Fruit fly (Drosophila melanogaster) whole organism, wandering third instar larva: Measurements from ENCODE around the gene CG5276.

Source experiments
- Abd-B ChIP-seq: fragments of >200 bp; optimal IDR thresholded peaks from 2 replicates; lab custom pipeline; 2017; ENCODE audit warnings: missing biosample characterization, missing genetic modification characterization
- CG32264 ChIP-seq: fragments of 200-800 bp; sonication (Bioruptor generic); optimal IDR thresholded peaks from 2 replicates; lab custom pipeline; 2016; ENCODE audit warnings: missing biosample characterization, missing genetic modification characterization
- CG9705 ChIP-seq: fragments of 200-800 bp; sonication (Bioruptor generic); optimal IDR thresholded peaks from 2 replicates; lab custom pipeline; 2018; ENCODE audit warnings: missing biosample characterization, mild to moderate bottlenecking, missing genetic modification characterization
- CrebA ChIP-seq: fragments of 200-800 bp; sonication (Bioruptor generic); optimal IDR thresholded peaks from 2 replicates; lab custom pipeline; 2016; ENCODE audit warnings: missing biosample characterization, mild to moderate bottlenecking, missing genetic modification characterization, borderline replicate concordance
- Dfd ChIP-seq: fragments of >200 bp; optimal IDR thresholded peaks from 2 replicates; lab custom pipeline; 2017; ENCODE audit warnings: missing biosample characterization, missing genetic modification characterization
- Dif ChIP-seq: fragments of 200-275, 200-300 bp; sonication (Bioruptor generic); optimal IDR thresholded peaks from 2 replicates; lab custom pipeline; 2018; ENCODE audit warnings: missing biosample characterization, missing genetic modification characterization; ENCODE audit not compliant: partially characterized antibody
- GATAd ChIP-seq: sonication (Bioruptor generic); optimal IDR thresholded peaks from 2 replicates; lab custom pipeline; 2016; ENCODE audit warnings: missing biosample characterization, missing genetic modification characterization
- HLH106 ChIP-seq: fragments of 200-800 bp; optimal IDR thresholded peaks from 3 replicates; lab custom pipeline; 2019; ENCODE audit warnings: missing biosample characterization, mild to moderate bottlenecking, missing genetic modification characterization, moderate library complexity
- Hnf4 ChIP-seq: fragments of 200-800 bp; sonication (Bioruptor generic); optimal IDR thresholded peaks from 2 replicates; lab custom pipeline; 2016; ENCODE audit warnings: missing biosample characterization, mild to moderate bottlenecking, missing genetic modification characterization
- Hr78 ChIP-seq: fragments of >200 bp; optimal IDR thresholded peaks from 2 replicates; lab custom pipeline; 2017; ENCODE audit warnings: missing biosample characterization, missing genetic modification characterization
- Hr83 ChIP-seq: fragments of 200-300 bp; sonication (Bioruptor generic); optimal IDR thresholded peaks from 2 replicates; lab custom pipeline; 2016; ENCODE audit warnings: missing biosample characterization, mild to moderate bottlenecking, missing genetic modification characterization, moderate library complexity; ENCODE audit not compliant: poor library complexity, severe bottlenecking
- Jra ChIP-seq: sonication (Bioruptor generic); optimal IDR thresholded peaks from 2 replicates; lab custom pipeline; 2016; ENCODE audit warnings: missing biosample characterization, missing genetic modification characterization
- Mio ChIP-seq: sonication (Bioruptor generic); optimal IDR thresholded peaks from 2 replicates; lab custom pipeline; 2016; ENCODE audit warnings: missing biosample characterization, missing genetic modification characterization
- Myc ChIP-seq: fragments of >200 bp; optimal IDR thresholded peaks from 2 replicates; lab custom pipeline; 2017
- N ChIP-seq: fragments of >200 bp; optimal IDR thresholded peaks from 2 replicates; lab custom pipeline; 2018; ENCODE audit warnings: missing biosample characterization, missing external identifiers, missing genetic modification characterization
- OdsH ChIP-seq: fragments of 200-800 bp; sonication (Bioruptor generic); optimal IDR thresholded peaks from 2 replicates; lab custom pipeline; 2016; ENCODE audit warnings: missing biosample characterization, mild to moderate bottlenecking, missing genetic modification characterization
- Rel ChIP-seq, 2 experiments: fragments of 200-800 bp; sonication (Bioruptor generic) in 1 of 2; optimal IDR thresholded peaks; 2 replicates in 1 of 2; 3 replicates in 1 of 2; lab custom pipeline; 2016 to 2019; ENCODE audit warnings: mild to moderate bottlenecking in 2 of 2, missing biosample characterization in 2 of 2, missing genetic modification characterization in 2 of 2, moderate library complexity in 1 of 2
- Sp1 ChIP-seq: fragments of 200-800 bp; sonication (Bioruptor generic); optimal IDR thresholded peaks from 3 replicates; lab custom pipeline; 2019; ENCODE audit warnings: missing biosample characterization, mild to moderate bottlenecking, missing genetic modification characterization, moderate library complexity
- Vsx2 ChIP-seq: fragments of 200-300, 225-300 bp; sonication (Bioruptor generic); optimal IDR thresholded peaks from 2 replicates; lab custom pipeline; 2018; ENCODE audit warnings: missing biosample characterization, missing genetic modification characterization; ENCODE audit not compliant: partially characterized antibody
- br ChIP-seq: fragments of 200-800 bp; sonication (Bioruptor generic); optimal IDR thresholded peaks from 2 replicates; lab custom pipeline; 2016; ENCODE audit warnings: missing biosample characterization, missing genetic modification characterization
- brk ChIP-seq: fragments of 200-800 bp; sonication (Bioruptor generic); optimal IDR thresholded peaks from 2 replicates; lab custom pipeline; 2016; ENCODE audit warnings: missing biosample characterization, mild to moderate bottlenecking, missing genetic modification characterization
- dl ChIP-seq, 2 experiments: fragments of 175-275, 200-275 bp in 1 of 2; fragments of 200-275 bp in 1 of 2; sonication (Bioruptor generic); optimal IDR thresholded peaks; lab custom pipeline; 2018; ENCODE audit warnings: mild to moderate bottlenecking in 2 of 2, missing biosample characterization in 2 of 2, missing genetic modification characterization in 2 of 2, moderate library complexity in 2 of 2; ENCODE audit not compliant: partially characterized antibody in 2 of 2, insufficient read depth in 1 of 2
- dmrt93B ChIP-seq: fragments of 200-800 bp; sonication (Bioruptor generic); optimal IDR thresholded peaks from 2 replicates; lab custom pipeline; 2018; ENCODE audit warnings: missing biosample characterization, mild to moderate bottlenecking, missing genetic modification characterization
- dsf ChIP-seq: sonication (Bioruptor generic); optimal IDR thresholded peaks from 2 replicates; lab custom pipeline; 2016; ENCODE audit warnings: missing biosample characterization, missing genetic modification characterization, borderline replicate concordance
- ey ChIP-seq: fragments of 200-800 bp; sonication (Bioruptor generic); optimal IDR thresholded peaks from 2 replicates; lab custom pipeline; 2016; ENCODE audit warnings: missing biosample characterization, missing genetic modification characterization
- foxo ChIP-seq, 2 experiments: fragments of 200-800 bp; sonication (Bioruptor generic); optimal IDR thresholded peaks; 2 replicates in 1 of 2; 3 replicates in 1 of 2; lab custom pipeline; 2016 to 2017; ENCODE audit warnings: missing biosample characterization in 2 of 2, missing genetic modification characterization in 2 of 2
- fru ChIP-seq: fragments of 200-800 bp; sonication (Bioruptor generic); optimal IDR thresholded peaks from 3 replicates; lab custom pipeline; 2016; ENCODE audit warnings: missing biosample characterization, mild to moderate bottlenecking, missing genetic modification characterization
- h ChIP-seq: fragments of 200-800 bp; sonication (Bioruptor generic); optimal IDR thresholded peaks from 3 replicates; lab custom pipeline; 2016; ENCODE audit warnings: missing biosample characterization, mild to moderate bottlenecking, missing genetic modification characterization
- jim ChIP-seq: fragments of 175-275, 200-325 bp; sonication (Bioruptor generic); optimal IDR thresholded peaks from 2 replicates; lab custom pipeline; 2016; ENCODE audit warnings: missing biosample characterization, mild to moderate bottlenecking, missing genetic modification characterization
- lola ChIP-seq: fragments of >200 bp; optimal IDR thresholded peaks from 2 replicates; lab custom pipeline; 2017; ENCODE audit warnings: missing biosample characterization, missing genetic modification characterization
- pan ChIP-seq: fragments of >200 bp; optimal IDR thresholded peaks from 2 replicates; lab custom pipeline; 2017
- psq ChIP-seq: fragments of 200-800 bp; sonication (Bioruptor generic); optimal IDR thresholded peaks from 3 replicates; lab custom pipeline; 2017; ENCODE audit warnings: missing biosample characterization, mild to moderate bottlenecking, missing genetic modification characterization, moderate library complexity
- rgr ChIP-seq: fragments of 200-800 bp; sonication (Bioruptor generic); optimal IDR thresholded peaks from 3 replicates; lab custom pipeline; 2016; ENCODE audit warnings: missing biosample characterization, mild to moderate bottlenecking, missing genetic modification characterization
- sage ChIP-seq: fragments of 200-800 bp; sonication (Bioruptor generic); optimal IDR thresholded peaks from 2 replicates; lab custom pipeline; 2016; ENCODE audit warnings: missing biosample characterization, mild to moderate bottlenecking, missing genetic modification characterization
- sv ChIP-seq: fragments of 200-800 bp; sonication (Bioruptor generic); optimal IDR thresholded peaks from 3 replicates; lab custom pipeline; 2016; ENCODE audit warnings: missing biosample characterization, missing genetic modification characterization
- tai ChIP-seq: sonication (Bioruptor generic); optimal IDR thresholded peaks from 2 replicates; lab custom pipeline; 2016; ENCODE audit warnings: missing biosample characterization, missing genetic modification characterization
- usp ChIP-seq: fragments of >200 bp; optimal IDR thresholded peaks from 2 replicates; lab custom pipeline; 2017; ENCODE audit warnings: missing biosample characterization, missing genetic modification characterization
- woc ChIP-seq: sonication (Bioruptor generic); optimal IDR thresholded peaks from 2 replicates; lab custom pipeline; 2016; ENCODE audit warnings: missing biosample characterization, mild to moderate bottlenecking, missing genetic modification characterization

CG5276 gene

DNA sequence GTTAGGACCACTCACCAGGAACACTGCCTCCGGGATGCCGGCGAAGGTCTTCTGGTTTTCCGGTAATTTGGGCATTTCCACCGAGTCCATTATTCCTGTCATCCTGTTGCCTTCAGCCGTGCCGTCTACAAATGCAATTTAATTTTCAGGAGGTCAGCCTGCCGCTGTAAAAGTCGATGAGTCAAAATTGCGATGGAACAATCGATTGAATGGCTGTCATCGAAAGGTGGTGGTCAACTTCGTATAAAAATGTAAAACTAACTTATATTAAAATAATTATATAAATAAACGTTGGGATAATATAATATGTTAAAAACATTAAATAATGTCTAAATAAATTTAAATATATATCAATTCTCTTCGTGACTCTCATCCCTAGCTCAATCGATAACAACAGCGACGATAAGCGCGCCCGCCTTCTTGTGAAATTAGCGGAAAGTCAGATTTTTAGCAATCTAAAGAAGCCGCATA is 21.8 kb upstream of the CG5276 start, which contains the start of the genes mgr and Irbp:
Gene mgr, minus strand, starts transcription at position 209 of the 471 bp plus-strand sequence.
Gene Irbp, plus strand, starts transcription at position 381 of the 471 bp plus-strand sequence.
- TF ChIP-seq CrebA (GFP tag; lab: Kevin White, UChicago), result no peak
- peak; percentile 72 for TF ChIP-seq sv (GFP tag; lab: Kevin White, UChicago)
- TF ChIP-seq N (GFP tag; lab: Kevin White, UChicago), result no peak
- TF ChIP-seq OdsH (GFP tag; lab: Kevin White, UChicago), result peak; percentile 86
- TF ChIP-seq brk (GFP tag; lab: Kevin White, UChicago), result no peak
- TF ChIP-seq Dfd, result no peak
- TF ChIP-seq lola, result no peak
- TF ChIP-seq Sp1 (GFP tag; lab: Kevin White, UChicago), result peak; percentile 91
- TF ChIP-seq psq (GFP tag; lab: Kevin White, UChicago), result peak; percentile 88
- TF ChIP-seq usp, result no peak
- TF ChIP-seq rgr (GFP tag; lab: Kevin White, UChicago), result peak; percentile 93
- peak; percentile 63 for TF ChIP-seq ey
- peak; percentile 81 for TF ChIP-seq h (GFP tag; lab: Kevin White, UChicago)
- no peak for TF ChIP-seq Dif (GFP tag; lab: Kevin White, UChicago)
- TF ChIP-seq jim, result no peak
- no peak for TF ChIP-seq pan (lab: Kevin White, UChicago)
- TF ChIP-seq Jra (GFP tag; lab: Kevin White, UChicago), result no peak
- TF ChIP-seq dl (GFP tag; optimal IDR thresholded peaks at IDR 0.05; lab: Kevin White, UChicago; ENCODE audit: insufficient read depth in 1 of 2, partially characterized antibody in 2 of 2), result no peak
- peak; percentile 80 for TF ChIP-seq dmrt93B (GFP tag; lab: Kevin White, UChicago)
- TF ChIP-seq Hr78 (GFP tag; lab: Kevin White, UChicago), result no peak
- TF ChIP-seq br (GFP tag; lab: Kevin White, UChicago), result peak; percentile 79
- TF ChIP-seq foxo (GFP tag; optimal IDR thresholded peaks at IDR 0.05; lab: Kevin White, UChicago), result peak in 1 of 2 experiments; percentile 90
- TF ChIP-seq fru (GFP tag; lab: Kevin White, UChicago), result no peak
- no peak for TF ChIP-seq Vsx2 (GFP tag; lab: Kevin White, UChicago)
- TF ChIP-seq HLH106 (tag; lab: Kevin White, UChicago), result peak; percentile 94
- TF ChIP-seq tai, result no peak
- TF ChIP-seq Mio (GFP tag; lab: Kevin White, UChicago), result no peak
- peak; percentile 8 for TF ChIP-seq GATAd (GFP tag; lab: Kevin White, UChicago)
- no peak for TF ChIP-seq Hr83 (GFP tag; lab: Kevin White, UChicago)
- no peak for TF ChIP-seq sage
- TF ChIP-seq Myc (lab: Kevin White, UChicago), result no peak
- no peak for TF ChIP-seq Hnf4
- TF ChIP-seq woc (GFP tag; lab: Kevin White, UChicago), result no peak
- peak; percentile 28 for TF ChIP-seq dsf (GFP tag; lab: Kevin White, UChicago)
- no peak for TF ChIP-seq Rel (GFP tag; optimal IDR thresholded peaks at IDR 0.05; lab: Kevin White, UChicago)
- no peak for TF ChIP-seq Rel (tag; optimal IDR thresholded peaks at IDR 0.05; lab: Kevin White, UChicago)
- no peak for TF ChIP-seq CG32264 (GFP tag; lab: Kevin White, UChicago)
- peak; percentile 77 for TF ChIP-seq CG9705
- TF ChIP-seq Abd-B (GFP tag; lab: Kevin White, UChicago), result no peak

DNA sequence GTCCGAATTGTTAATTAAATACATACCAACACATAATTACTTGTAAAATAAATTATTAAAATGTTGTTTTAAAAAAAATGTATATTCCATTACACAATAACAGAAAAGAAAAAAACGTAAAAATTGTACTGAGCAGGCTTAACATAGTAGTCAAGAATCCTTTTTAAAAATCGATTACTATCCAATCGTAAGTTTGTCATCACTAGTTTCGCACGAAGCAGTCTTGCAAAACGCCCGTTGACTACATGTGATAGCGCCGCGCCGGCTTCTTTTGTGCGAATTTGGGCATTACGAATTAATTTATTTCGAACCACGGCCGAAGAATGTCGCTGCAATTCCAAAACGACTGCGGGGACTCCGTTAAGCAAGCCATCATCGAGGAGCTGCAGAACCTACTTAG is 19.2 kb upstream of the CG5276 start, which contains the start of gene Ipo9:
Gene Ipo9, plus strand, starts transcription at position 152 of the 400 bp plus-strand sequence.
- TF ChIP-seq Dif (GFP tag; lab: Kevin White, UChicago) (no peak), Hr78 (GFP tag; lab: Kevin White, UChicago) (no peak), Abd-B (GFP tag; lab: Kevin White, UChicago) (no peak), Hnf4 (no peak), fru (GFP tag; lab: Kevin White, UChicago) (no peak), usp (no peak), CG32264 (GFP tag; lab: Kevin White, UChicago) (no peak)
